Worm (Caenorhabditis elegans) whole organism, mixed stage, embryonic: ENCODE data around the gene puf-11.

Experiments used
- blmp-1 ChIP-seq: fragments of 150-350 bp; optimal IDR thresholded peaks from 2 replicates; lab custom pipeline; 2014; ENCODE audit warnings: missing biosample characterization, missing genetic modification characterization
- cnd-1 ChIP-seq: fragments of 200-800 bp; sonication (Bioruptor generic); optimal IDR thresholded peaks from 2 replicates; lab custom pipeline; 2018; ENCODE audit warnings: mild to moderate bottlenecking, missing genetic modification characterization, missing compliant biosample characterization
- elt-1 ChIP-seq: sonication (generic microtip); optimal IDR thresholded peaks from 2 replicates; lab custom pipeline; 2017; ENCODE audit warnings: missing genetic modification characterization, mild to moderate bottlenecking, missing compliant biosample characterization, antibody characterized with exemption, moderate library complexity, borderline replicate concordance; ENCODE audit not compliant: insufficient read depth
- elt-3 ChIP-seq: fragments of 150-350 bp; optimal IDR thresholded peaks from 2 replicates; lab custom pipeline; 2014; ENCODE audit warnings: missing biosample characterization, missing genetic modification characterization
- lin-32 ChIP-seq: fragments of 200-800 bp; sonication (Bioruptor generic); optimal IDR thresholded peaks from 2 replicates; lab custom pipeline; 2018; ENCODE audit warnings: mild to moderate bottlenecking, missing genetic modification characterization, missing compliant biosample characterization
- lsy-2 ChIP-seq: fragments of 150-350 bp; optimal IDR thresholded peaks from 2 replicates; lab custom pipeline; 2014; ENCODE audit warnings: missing biosample characterization, missing genetic modification characterization
- nhr-237 ChIP-seq: fragments of 150-350 bp; optimal IDR thresholded peaks from 2 replicates; lab custom pipeline; 2014; ENCODE audit warnings: missing biosample characterization, missing genetic modification characterization
- nhr-76 ChIP-seq: sonication (generic microtip); optimal IDR thresholded peaks from 2 replicates; lab custom pipeline; 2017; ENCODE audit warnings: missing biosample characterization, missing genetic modification characterization
- snpc-4 ChIP-seq: fragments of 150-350 bp; optimal IDR thresholded peaks from 2 replicates; lab custom pipeline; 2014; ENCODE audit warnings: missing biosample characterization, missing genetic modification characterization
- unc-120 ChIP-seq: sonication (generic microtip); optimal IDR thresholded peaks from 2 replicates; lab custom pipeline; 2017; ENCODE audit warnings: missing genetic modification characterization, missing compliant biosample characterization; ENCODE audit not compliant: poor library complexity, severe bottlenecking
- unc-39 ChIP-seq: fragments of 150-350 bp; optimal IDR thresholded peaks from 2 replicates; lab custom pipeline; 2014; ENCODE audit warnings: missing biosample characterization, missing genetic modification characterization
- unc-62 ChIP-seq: fragments of 150-350 bp; optimal IDR thresholded peaks from 2 replicates; lab custom pipeline; 2014; ENCODE audit warnings: missing biosample characterization, missing genetic modification reagents, missing genetic modification characterization

DNA sequence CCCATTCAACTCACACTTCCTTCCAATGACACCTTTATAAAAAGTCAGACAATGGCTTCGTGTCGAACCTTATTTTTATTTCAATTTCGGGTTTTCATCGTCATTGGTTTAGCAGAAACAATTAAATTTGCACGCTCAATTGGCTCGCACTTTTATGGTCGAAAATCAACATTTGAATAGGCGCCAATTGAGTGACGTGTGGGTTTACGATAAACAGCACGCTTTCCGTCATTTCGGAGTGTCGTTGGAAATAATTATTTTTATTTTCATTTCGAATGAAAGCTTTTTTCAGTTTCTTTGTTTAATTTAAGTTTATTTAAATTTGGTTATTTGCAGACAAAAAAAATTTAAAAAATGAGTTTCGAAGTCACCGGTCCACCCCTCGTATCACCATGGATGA lies 6.2 kb upstream of the puf-11 start, which contains the start of gene exos-2:
- no peak for TF ChIP-seq elt-3
- TF ChIP-seq nhr-237, result peak; percentile 0
- no peak for TF ChIP-seq lin-32 (GFP tag; lab: Kevin White, UChicago)
- TF ChIP-seq cnd-1 (tag; lab: Kevin White, UChicago), result no peak
- no peak for TF ChIP-seq unc-62 (GFP tag; lab: Kevin White, UChicago)
- TF ChIP-seq unc-39, result no peak
- no peak for TF ChIP-seq blmp-1 (tag; lab: Kevin White, UChicago)
- TF ChIP-seq nhr-76 (tag; lab: Kevin White, UChicago), result no peak
- TF ChIP-seq elt-1, result no peak
- TF ChIP-seq unc-120 (tag; lab: Kevin White, UChicago), result no peak
- TF ChIP-seq snpc-4 (tag; lab: Kevin White, UChicago), result no peak
- TF ChIP-seq lsy-2 (tag; lab: Kevin White, UChicago), result peak; percentile 60
